Fruit fly (Drosophila melanogaster) Kc167 (cell line): ENCODE data around the gene CG5567.

Source experiments
- Myc ChIP-seq: fragments of >200 bp; optimal IDR thresholded peaks from 2 replicates; lab custom pipeline; 2017; ENCODE audit warnings: missing external identifiers
- Sin3A ChIP-seq: fragments of >200 bp; optimal IDR thresholded peaks from 2 replicates; lab custom pipeline; 2018; ENCODE audit warnings: missing external identifiers
- insv ChIP-seq: fragments of >200 bp; optimal IDR thresholded peaks from 3 replicates; lab custom pipeline; 2018; ENCODE audit warnings: missing external identifiers
- psq ChIP-seq: fragments of >200 bp; optimal IDR thresholded peaks from 2 replicates; lab custom pipeline; 2017; ENCODE audit warnings: missing external identifiers
- ttk ChIP-seq: sonication (Bioruptor generic); optimal IDR thresholded peaks from 2 replicates; lab custom pipeline; 2017; ENCODE audit warnings: missing external identifiers

The CG5567 gene

DNA sequence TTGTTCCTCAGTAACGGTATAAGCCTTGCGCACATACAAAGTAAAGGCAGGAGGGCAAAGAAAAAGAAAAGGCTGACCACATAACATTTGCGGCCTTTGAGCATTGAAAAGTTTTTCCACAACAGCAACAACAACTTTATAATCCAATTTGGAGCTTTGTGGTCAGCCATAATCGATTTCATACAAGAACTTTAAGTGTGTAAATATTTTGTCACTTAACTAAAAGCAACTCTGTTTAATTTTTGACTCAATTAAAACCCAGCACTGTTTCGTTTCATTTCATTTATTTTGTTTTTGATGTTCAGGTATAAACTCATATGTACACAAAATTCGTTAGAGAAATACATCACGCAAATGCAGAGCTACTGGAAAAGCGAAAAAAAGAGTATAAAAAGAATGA lies 45.9 kb downstream of the CG5567 start, which contains the start of gene CG42816:
Gene CG42816 (minus strand): TSS at position 101 of the 400 bp plus-strand sequence.
- TF ChIP-seq insv (no peak), Sin3A (no peak), Myc (lab: Kevin White, UChicago) (no peak), ttk (no peak), psq (lab: Kevin White, UChicago) (no peak)
